Fruit fly (Drosophila melanogaster) whole organism, embryonic: ENCODE measurements around the gene Ttc19.

Experiments
- Adf1 ChIP-seq: fragments of 200-800 bp; sonication (Bioruptor generic); IDR thresholded peaks from 2 replicates; pipeline ENCODE4 v1.3.6; 2022; ENCODE audit warnings: missing biosample characterization, missing genetic modification characterization
- Aef1 ChIP-seq: fragments of 200-800 bp; sonication (Bioruptor generic); IDR thresholded peaks from 3 replicates; pipeline ENCODE4 v1.3.6; 2022; ENCODE audit warnings: missing biosample characterization, missing genetic modification characterization
- CG10147 ChIP-seq: fragments of 200-800 bp; sonication (Bioruptor generic); optimal IDR thresholded peaks from 2 replicates; lab custom pipeline; 2019; ENCODE audit warnings: missing biosample characterization, mild to moderate bottlenecking, missing genetic modification characterization, moderate library complexity
- CG10321 ChIP-seq: fragments of 200-800 bp; sonication (Bioruptor generic); IDR thresholded peaks from 2 replicates; pipeline ENCODE4 v1.3.6; 2022; ENCODE audit warnings: missing biosample characterization, missing genetic modification characterization
- CG10543 ChIP-seq: fragments of 200-800 bp; sonication (Bioruptor generic); optimal IDR thresholded peaks from 3 replicates; lab custom pipeline; 2017; ENCODE audit warnings: missing biosample characterization, mild to moderate bottlenecking, missing genetic modification characterization, moderate library complexity
- CG10654 ChIP-seq: fragments of 200-800 bp; sonication (Bioruptor generic); optimal IDR thresholded peaks from 2 replicates; lab custom pipeline; 2016; ENCODE audit warnings: missing biosample characterization, missing genetic modification characterization
- CG10959 ChIP-seq: fragments of 200-800 bp; sonication (Bioruptor generic); IDR thresholded peaks from 2 replicates; pipeline ENCODE4 v1.3.6; 2022; ENCODE audit warnings: missing biosample characterization, missing genetic modification characterization
- CG11398 ChIP-seq: fragments of 200-800 bp; sonication (Bioruptor generic); optimal IDR thresholded peaks from 2 replicates; lab custom pipeline; 2016; ENCODE audit warnings: missing biosample characterization, missing genetic modification characterization
- CG11723 ChIP-seq: fragments of 200-800 bp; sonication (Bioruptor generic); optimal IDR thresholded peaks from 2 replicates; lab custom pipeline; 2017; ENCODE audit warnings: missing biosample characterization, mild to moderate bottlenecking, missing genetic modification characterization
- CG12219 ChIP-seq: fragments of 200-800 bp; sonication (Bioruptor generic); optimal IDR thresholded peaks from 3 replicates; lab custom pipeline; 2018; ENCODE audit warnings: missing biosample characterization, mild to moderate bottlenecking, missing genetic modification characterization
- CG13894 ChIP-seq: fragments of 200-800 bp; sonication (Bioruptor generic); optimal IDR thresholded peaks from 3 replicates; lab custom pipeline; 2018; ENCODE audit warnings: missing biosample characterization, mild to moderate bottlenecking, missing genetic modification characterization, moderate library complexity
- CG14710 ChIP-seq: fragments of 200-800 bp; sonication (Bioruptor generic); optimal IDR thresholded peaks from 3 replicates; lab custom pipeline; 2019; ENCODE audit warnings: missing biosample characterization, mild to moderate bottlenecking, missing genetic modification characterization, moderate library complexity
- CG18476 ChIP-seq: fragments of 200-800 bp; sonication (Bioruptor generic); optimal IDR thresholded peaks from 2 replicates; lab custom pipeline; 2016; ENCODE audit warnings: missing biosample characterization, mild to moderate bottlenecking, missing genetic modification characterization
- CG2712 ChIP-seq: fragments of 200-800 bp; optimal IDR thresholded peaks from 3 replicates; lab custom pipeline; 2019; ENCODE audit warnings: missing biosample characterization, mild to moderate bottlenecking, missing genetic modification characterization, moderate library complexity
- CG30431 ChIP-seq: fragments of 200-800 bp; sonication (Bioruptor generic); optimal IDR thresholded peaks from 2 replicates; lab custom pipeline; 2017; ENCODE audit warnings: missing biosample characterization, missing genetic modification characterization
- CG3847 ChIP-seq: fragments of 200-800 bp; sonication (Bioruptor generic); IDR thresholded peaks from 2 replicates; pipeline ENCODE4 v1.3.6; 2022; ENCODE audit warnings: missing biosample characterization, missing genetic modification characterization
- CG4404 ChIP-seq: fragments of 200-800 bp; sonication (Bioruptor generic); IDR thresholded peaks from 2 replicates; pipeline ENCODE4 v1.3.6; 2022; ENCODE audit warnings: missing biosample characterization, missing genetic modification characterization
- CG6175 ChIP-seq: fragments of 200-800 bp; sonication (Bioruptor generic); IDR thresholded peaks from 3 replicates; pipeline ENCODE4 v1.3.6; 2022; ENCODE audit warnings: missing biosample characterization, missing genetic modification characterization
- CG7271 ChIP-seq: fragments of 200-800 bp; sonication (Bioruptor generic); optimal IDR thresholded peaks from 2 replicates; lab custom pipeline; 2018; ENCODE audit warnings: missing biosample characterization, mild to moderate bottlenecking, missing genetic modification characterization, moderate library complexity
- CG7556 ChIP-seq: fragments of 200-800 bp; sonication (Bioruptor generic); optimal IDR thresholded peaks from 2 replicates; lab custom pipeline; 2017; ENCODE audit warnings: missing biosample characterization, mild to moderate bottlenecking, missing genetic modification characterization
- CG9932 ChIP-seq: fragments of 200-800 bp; sonication (Bioruptor generic); IDR thresholded peaks from 2 replicates; pipeline ENCODE4 v1.3.6; 2022; ENCODE audit warnings: missing biosample characterization, missing genetic modification characterization
- CrebB ChIP-seq: fragments of 200-800 bp; sonication (Bioruptor generic); optimal IDR thresholded peaks from 3 replicates; lab custom pipeline; 2018; ENCODE audit warnings: missing biosample characterization, mild to moderate bottlenecking, missing genetic modification characterization
- Deaf1 ChIP-seq: fragments of 200-800 bp; optimal IDR thresholded peaks from 3 replicates; lab custom pipeline; 2019; ENCODE audit warnings: missing biosample characterization, mild to moderate bottlenecking, missing genetic modification characterization, moderate library complexity
- Hey ChIP-seq: fragments of 200-800 bp; sonication (Bioruptor generic); optimal IDR thresholded peaks from 3 replicates; lab custom pipeline; 2018; ENCODE audit warnings: missing biosample characterization, mild to moderate bottlenecking, missing genetic modification characterization
- Hr51 ChIP-seq, 2 experiments: fragments of 200-800 bp; sonication (Bioruptor generic); optimal IDR thresholded peaks; 2 replicates in 1 of 2; 3 replicates in 1 of 2; lab custom pipeline; 2016 to 2018; ENCODE audit warnings: missing biosample characterization in 2 of 2, missing genetic modification characterization in 2 of 2, mild to moderate bottlenecking in 1 of 2, moderate library complexity in 1 of 2
- Hsf ChIP-seq: fragments of 200-800 bp; sonication (Bioruptor generic); optimal IDR thresholded peaks from 3 replicates; lab custom pipeline; 2016; ENCODE audit warnings: missing biosample characterization, missing genetic modification characterization
- Med ChIP-seq: fragments of 200-800 bp; sonication (Bioruptor generic); peaks from one replicate; lab custom pipeline; 2016; ENCODE audit warnings: missing biosample characterization, missing genetic modification characterization, mild to moderate bottlenecking, inconsistent platforms, moderate library complexity
- Meics ChIP-seq: fragments of 200-800 bp; sonication (Bioruptor generic); optimal IDR thresholded peaks from 2 replicates; lab custom pipeline; 2017; ENCODE audit warnings: missing biosample characterization, mild to moderate bottlenecking, missing genetic modification characterization
- abd-A ChIP-seq: fragments of 200-800 bp; sonication (Bioruptor generic); optimal IDR thresholded peaks from 3 replicates; lab custom pipeline; 2019; ENCODE audit warnings: missing biosample characterization, mild to moderate bottlenecking, missing genetic modification characterization, moderate library complexity
- ci ChIP-seq: fragments of 200-800 bp; sonication (Bioruptor generic); IDR thresholded peaks from 3 replicates; pipeline ENCODE4 v1.3.6; 2022; ENCODE audit warnings: missing biosample characterization, missing genetic modification characterization
- crol ChIP-seq: fragments of 200-800 bp; sonication (Bioruptor generic); IDR thresholded peaks from 2 replicates; pipeline ENCODE4 v1.3.6; 2022; ENCODE audit warnings: missing biosample characterization, missing genetic modification characterization
- esg ChIP-seq: fragments of 200-800 bp; sonication (Bioruptor generic); conservative IDR thresholded peaks from 2 replicates; pipeline ENCODE4 v1.3.6; 2022; ENCODE audit warnings: missing biosample characterization, missing genetic modification characterization
- grn ChIP-seq: fragments of 200-800 bp; sonication (Bioruptor generic); optimal IDR thresholded peaks from 3 replicates; lab custom pipeline; 2017; ENCODE audit warnings: missing biosample characterization, missing genetic modification characterization
- hth ChIP-seq: fragments of >200 bp; optimal IDR thresholded peaks from 2 replicates; lab custom pipeline; 2017; ENCODE audit warnings: inconsistent platforms
- knrl ChIP-seq: fragments of 200-800 bp; sonication (Bioruptor generic); IDR thresholded peaks from 3 replicates; pipeline ENCODE4 v1.3.6; 2022; ENCODE audit warnings: missing biosample characterization, missing genetic modification characterization; ENCODE audit not compliant: partially characterized antibody
- lab ChIP-seq: fragments of 200-800 bp; sonication (Bioruptor generic); optimal IDR thresholded peaks from 3 replicates; lab custom pipeline; 2017; ENCODE audit warnings: missing biosample characterization, missing genetic modification characterization, mild to moderate bottlenecking, moderate library complexity, missing genetic modification reagents
- lilli ChIP-seq: fragments of 200-800 bp; sonication (Bioruptor generic); optimal IDR thresholded peaks from 3 replicates; lab custom pipeline; 2016; ENCODE audit warnings: missing biosample characterization, missing genetic modification characterization
- lov ChIP-seq, 2 experiments: fragments of 200-800 bp in 1 of 2; fragments of >200 bp in 1 of 2; sonication (Bioruptor generic) in 1 of 2; IDR thresholded peaks in 1 of 2; optimal IDR thresholded peaks in 1 of 2; 2 replicates in 1 of 2; 3 replicates in 1 of 2; pipeline versions ENCODE4 v1.3.6 to Lab custom; 2017 to 2022; ENCODE audit warnings: missing biosample characterization in 1 of 2, missing genetic modification characterization in 1 of 2
- mirr ChIP-seq: fragments of 200-800 bp; sonication (Bioruptor generic); optimal IDR thresholded peaks from 3 replicates; lab custom pipeline; 2018; ENCODE audit warnings: missing biosample characterization, mild to moderate bottlenecking, missing genetic modification characterization
- mld ChIP-seq: fragments of 200-800 bp; sonication (Bioruptor generic); IDR thresholded peaks from 3 replicates; pipeline ENCODE4 v1.3.6; 2022; ENCODE audit warnings: missing biosample characterization, missing genetic modification characterization; ENCODE audit not compliant: partially characterized antibody
- nau ChIP-seq: fragments of 200-800 bp; sonication (Bioruptor generic); optimal IDR thresholded peaks from 3 replicates; lab custom pipeline; 2017; ENCODE audit warnings: missing biosample characterization, mild to moderate bottlenecking, missing genetic modification characterization, missing genetic modification reagents
- pzg ChIP-seq: fragments of 200-800 bp; sonication (Bioruptor generic); optimal IDR thresholded peaks from 3 replicates; lab custom pipeline; 2018; ENCODE audit warnings: missing biosample characterization, mild to moderate bottlenecking, missing genetic modification characterization, moderate library complexity
- ranshi ChIP-seq: fragments of 200-800 bp; sonication (Bioruptor generic); IDR thresholded peaks from 2 replicates; pipeline ENCODE4 v1.3.6; 2022; ENCODE audit warnings: missing biosample characterization, missing genetic modification characterization
- sim ChIP-seq: fragments of 200-800 bp; sonication (Bioruptor generic); IDR thresholded peaks from 2 replicates; pipeline ENCODE4 v1.3.6; 2022; ENCODE audit warnings: missing biosample characterization, missing genetic modification characterization
- sisA ChIP-seq: fragments of 200-800 bp; sonication (Bioruptor generic); IDR thresholded peaks from 2 replicates; pipeline ENCODE4 v1.3.6; 2022; ENCODE audit warnings: missing biosample characterization, missing genetic modification characterization
- sob ChIP-seq: fragments of 200-800 bp; sonication (Bioruptor generic); IDR thresholded peaks from 2 replicates; pipeline ENCODE4 v1.3.6; 2022; ENCODE audit warnings: missing biosample characterization, missing genetic modification characterization
- unpg ChIP-seq: fragments of 200-800 bp; sonication (Bioruptor generic); optimal IDR thresholded peaks from 3 replicates; lab custom pipeline; 2018; ENCODE audit warnings: missing biosample characterization, mild to moderate bottlenecking, missing genetic modification characterization, moderate library complexity
- wor ChIP-seq: fragments of 200-800 bp; sonication (Bioruptor generic); IDR thresholded peaks from 2 replicates; pipeline ENCODE4 v1.3.6; 2022; ENCODE audit warnings: missing biosample characterization, missing genetic modification characterization
- zen2 ChIP-seq: fragments of 200-800 bp; sonication (Bioruptor generic); IDR thresholded peaks from 3 replicates; pipeline ENCODE4 v1.3.6; 2022; ENCODE audit warnings: missing biosample characterization, missing genetic modification characterization; ENCODE audit not compliant: partially characterized antibody

Gene Ttc19

dm6 chr2L:19015628-19016027, 29.3 kb downstream of the Ttc19 start:
- TF ChIP-seq sisA (GFP tag; lab: Robert Waterston, UW) = no peak
- TF ChIP-seq CG13894 = peak; percentile 49
- no peak for TF ChIP-seq CG10959
- peak; percentile 7; the same call in 1 of the 2 replicates for TF ChIP-seq Adf1
- peak; percentile 54 for TF ChIP-seq Med (GFP tag; lab: Kevin White, UChicago)
- TF ChIP-seq ci (GFP tag; lab: Robert Waterston, UW) = 0 out of 3 replicates have a peak, but pooled peaks have one; percentile 7
- TF ChIP-seq Meics (GFP tag; lab: Kevin White, UChicago) = no peak
- peak; percentile 34; the same call in 1 of the 3 replicates for TF ChIP-seq zen2
- no peak for TF ChIP-seq CG14710 (tag; lab: Kevin White, UChicago)
- no peak for TF ChIP-seq Hr51 (GFP tag; optimal IDR thresholded peaks at IDR 0.05; lab: Kevin White, UChicago)
- TF ChIP-seq Hey = peak; percentile 96
- TF ChIP-seq pzg (GFP tag; lab: Kevin White, UChicago) = no peak
- peak; percentile 37 for TF ChIP-seq mirr (GFP tag; lab: Kevin White, UChicago)
- 0 out of 2 replicates have a peak, but pooled peaks have one; percentile 10 for TF ChIP-seq CG3847 (GFP tag; lab: Robert Waterston, UW)
- no peak for TF ChIP-seq CG4404 (GFP tag; lab: Robert Waterston, UW)
- no peak for TF ChIP-seq CG11398 (GFP tag; lab: Kevin White, UChicago)
- TF ChIP-seq CG11723 (GFP tag; lab: Kevin White, UChicago) = no peak
- TF ChIP-seq knrl (GFP tag; lab: Robert Waterston, UW) = no peak
- TF ChIP-seq ranshi = no peak
- TF ChIP-seq crol (GFP tag; lab: Robert Waterston, UW) = no peak
- peak; percentile 66 for TF ChIP-seq CG10543 (GFP tag; lab: Kevin White, UChicago)
- peak; percentile 91 for TF ChIP-seq abd-A (tag; lab: Kevin White, UChicago)
- TF ChIP-seq CG2712 (tag; lab: Kevin White, UChicago) = no peak
- TF ChIP-seq Hsf = no peak
- no peak for TF ChIP-seq CG10147 (GFP tag; lab: Kevin White, UChicago)

DNA sequence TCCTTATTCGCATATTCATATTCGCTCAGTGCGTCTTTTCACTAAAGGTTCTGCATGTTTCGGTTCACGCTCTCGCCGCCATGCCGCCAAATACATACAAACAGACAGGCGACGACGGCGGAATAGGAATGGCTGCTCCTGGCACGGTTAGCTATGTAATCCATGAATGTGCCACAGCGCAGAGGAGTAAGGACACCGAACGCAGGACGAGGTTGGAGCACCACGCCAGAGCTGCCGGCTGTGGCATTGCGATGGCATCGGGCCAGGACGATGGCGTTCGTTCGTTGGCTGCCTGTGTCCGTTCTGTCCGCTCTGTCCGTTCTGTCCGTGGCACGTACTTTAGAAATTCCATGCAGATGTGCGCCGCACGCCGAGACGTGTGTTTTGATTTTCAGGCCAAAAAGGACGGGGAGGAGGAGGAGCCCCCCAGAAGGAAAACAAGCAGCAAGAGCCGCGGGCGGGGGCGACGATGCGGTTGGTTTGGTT, 30.0 kb downstream of the Ttc19 start:
- TF ChIP-seq Aef1 (GFP tag; lab: Robert Waterston, UW) (0 out of 3 replicates have a peak, but pooled peaks have one; percentile 2), sob (0 out of 2 replicates have a peak, but pooled peaks have one; percentile 2), nau (GFP tag; lab: Kevin White, UChicago) (no peak), CG10321 (GFP tag; lab: Robert Waterston, UW) (no peak), wor (GFP tag; lab: Robert Waterston, UW) (peak; percentile 9; the same call in 1 of the 2 replicates), CrebB (tag; lab: Kevin White, UChicago) (no peak), Deaf1 (peak; percentile 68), CG30431 (GFP tag; lab: Kevin White, UChicago) (no peak), CG18476 (GFP tag; lab: Kevin White, UChicago) (peak; percentile 0), grn (GFP tag; lab: Kevin White, UChicago) (no peak), sim (no peak), CG12219 (GFP tag; lab: Kevin White, UChicago) (no peak), esg (GFP tag; lab: Robert Waterston, UW) (0 out of 2 replicates have a peak, but pooled peaks have one; percentile 2), CG7271 (tag; lab: Kevin White, UChicago) (no peak), CG7556 (GFP tag; lab: Kevin White, UChicago) (peak; percentile 53), CG6175 (GFP tag; lab: Robert Waterston, UW) (no peak), lov (optimal IDR thresholded peaks at IDR 0.05; lab: Kevin White, UChicago) (no peak), lov (GFP tag; IDR thresholded peaks at IDR 0.05; lab: Robert Waterston, UW) (no peak), lab (GFP tag; lab: Kevin White, UChicago) (peak; percentile 38), unpg (no peak), lilli (GFP tag; lab: Kevin White, UChicago) (peak; percentile 24), CG10654 (GFP tag; lab: Kevin White, UChicago) (no peak), mld (GFP tag; lab: Robert Waterston, UW) (no peak), hth (lab: Kevin White, UChicago) (no peak), Hey (peak; percentile 71), CG9932 (GFP tag; lab: Robert Waterston, UW) (no peak), Meics (GFP tag; lab: Kevin White, UChicago) (peak; percentile 40), mirr (GFP tag; lab: Kevin White, UChicago) (peak; percentile 46)
